Fruit fly (Drosophila melanogaster) whole organism, embryonic: ENCODE measurements around the gene CG6168.

Experiments used
- Atf-2 ChIP-seq: fragments of 200-800 bp; sonication (Bioruptor generic); optimal IDR thresholded peaks from 2 replicates; lab custom pipeline; 2016; ENCODE audit warnings: missing biosample characterization, missing genetic modification characterization
- C15 ChIP-seq: fragments of 200-800 bp; sonication (Bioruptor generic); IDR thresholded peaks from 3 replicates; pipeline ENCODE4 v1.3.6; 2022; ENCODE audit warnings: missing biosample characterization, missing genetic modification characterization
- CG1233 ChIP-seq: fragments of 200-800 bp; sonication (Bioruptor generic); optimal IDR thresholded peaks from 4 replicates; lab custom pipeline; 2018; ENCODE audit warnings: missing biosample characterization, mild to moderate bottlenecking, missing genetic modification characterization
- CG12769 ChIP-seq: fragments of 200-800 bp; sonication (Bioruptor generic); optimal IDR thresholded peaks from 2 replicates; lab custom pipeline; 2019; ENCODE audit warnings: missing biosample characterization, mild to moderate bottlenecking, missing genetic modification characterization, moderate library complexity
- CG13123 ChIP-seq: fragments of 200-800 bp; sonication (Bioruptor generic); optimal IDR thresholded peaks from 2 replicates; lab custom pipeline; 2016; ENCODE audit warnings: missing biosample characterization, missing genetic modification characterization
- CG15269 ChIP-seq: fragments of 200-800 bp; sonication (Bioruptor generic); optimal IDR thresholded peaks from 2 replicates; lab custom pipeline; 2018; ENCODE audit warnings: missing biosample characterization, mild to moderate bottlenecking, missing genetic modification characterization, moderate library complexity
- CG15479 ChIP-seq: fragments of 200-800 bp; sonication (Bioruptor generic); optimal IDR thresholded peaks from 3 replicates; lab custom pipeline; 2019; ENCODE audit warnings: missing biosample characterization, mild to moderate bottlenecking, missing genetic modification characterization, moderate library complexity
- CG17829 ChIP-seq: fragments of 200-800 bp; optimal IDR thresholded peaks from 2 replicates; lab custom pipeline; 2019; ENCODE audit warnings: missing biosample characterization, mild to moderate bottlenecking, missing genetic modification characterization, moderate library complexity
- CG18262 ChIP-seq: fragments of 200-800 bp; optimal IDR thresholded peaks from 3 replicates; lab custom pipeline; 2019; ENCODE audit warnings: missing biosample characterization, mild to moderate bottlenecking, missing genetic modification characterization, moderate library complexity
- CG1832 ChIP-seq: fragments of 200-800 bp; sonication (Bioruptor generic); optimal IDR thresholded peaks from 2 replicates; lab custom pipeline; 2017; ENCODE audit warnings: missing biosample characterization, mild to moderate bottlenecking, missing genetic modification characterization, inconsistent platforms
- CG18476 ChIP-seq: fragments of 200-800 bp; sonication (Bioruptor generic); optimal IDR thresholded peaks from 2 replicates; lab custom pipeline; 2016; ENCODE audit warnings: missing biosample characterization, mild to moderate bottlenecking, missing genetic modification characterization
- CG18599 ChIP-seq: fragments of 200-800 bp; sonication (Bioruptor generic); optimal IDR thresholded peaks from 3 replicates; lab custom pipeline; 2017; ENCODE audit warnings: missing biosample characterization, missing genetic modification characterization, mild to moderate bottlenecking, moderate library complexity, missing genetic modification reagents
- CG2120 ChIP-seq: fragments of 200-800 bp; sonication (Bioruptor generic); optimal IDR thresholded peaks from 3 replicates; lab custom pipeline; 2016; ENCODE audit warnings: missing biosample characterization, missing genetic modification characterization
- CG32772 ChIP-seq: fragments of 200-800 bp; sonication (Bioruptor generic); IDR thresholded peaks from 2 replicates; pipeline ENCODE4 v1.3.6; 2022; ENCODE audit warnings: missing biosample characterization, missing genetic modification characterization
- CG34224 ChIP-seq: fragments of 200-800 bp; sonication (Bioruptor generic); IDR thresholded peaks from 3 replicates; pipeline ENCODE4 v1.3.6; 2022; ENCODE audit warnings: missing biosample characterization, missing genetic modification characterization; ENCODE audit not compliant: partially characterized antibody
- CG7271 ChIP-seq: fragments of 200-800 bp; sonication (Bioruptor generic); optimal IDR thresholded peaks from 2 replicates; lab custom pipeline; 2018; ENCODE audit warnings: missing biosample characterization, mild to moderate bottlenecking, missing genetic modification characterization, moderate library complexity
- CG8388 ChIP-seq: fragments of 200-800 bp; sonication (Bioruptor generic); optimal IDR thresholded peaks from 2 replicates; lab custom pipeline; 2019; ENCODE audit warnings: missing biosample characterization, mild to moderate bottlenecking, missing genetic modification characterization, moderate library complexity
- CG9727 ChIP-seq: fragments of 200-800 bp; sonication (Bioruptor generic); optimal IDR thresholded peaks from 3 replicates; lab custom pipeline; 2017; ENCODE audit warnings: missing biosample characterization, mild to moderate bottlenecking, missing genetic modification characterization
- Chrac-16 ChIP-seq: fragments of 200-800 bp; sonication (Bioruptor generic); optimal IDR thresholded peaks from 3 replicates; lab custom pipeline; 2016; ENCODE audit warnings: missing biosample characterization, missing genetic modification characterization
- CoRest ChIP-seq: fragments of 200-800 bp; sonication (Bioruptor generic); optimal IDR thresholded peaks from 3 replicates; lab custom pipeline; 2018; ENCODE audit warnings: missing biosample characterization, mild to moderate bottlenecking, missing genetic modification characterization, moderate library complexity
- D ChIP-seq, 2 experiments: fragments of 200-800 bp in 1 of 2; fragments of >200 bp in 1 of 2; sonication (Bioruptor generic) in 1 of 2; optimal IDR thresholded peaks; 2 replicates in 1 of 2; 3 replicates in 1 of 2; lab custom pipeline; 2017; ENCODE audit warnings: mild to moderate bottlenecking in 1 of 2, missing biosample characterization in 1 of 2, missing genetic modification characterization in 1 of 2, missing genetic modification reagents in 1 of 2
- Dbx ChIP-seq: fragments of 200-800 bp; sonication (Bioruptor generic); IDR thresholded peaks from 3 replicates; pipeline ENCODE4 v1.3.6; 2022; ENCODE audit warnings: missing biosample characterization, missing genetic modification characterization
- Elba2 ChIP-seq: fragments of 200-800 bp; sonication (Bioruptor generic); optimal IDR thresholded peaks from 3 replicates; lab custom pipeline; 2016; ENCODE audit warnings: missing biosample characterization, missing genetic modification characterization
- Gug ChIP-seq: fragments of 200-800 bp; sonication (Bioruptor generic); IDR thresholded peaks from 4 replicates; pipeline ENCODE4 v1.3.6; 2022; ENCODE audit warnings: missing biosample characterization, missing genetic modification characterization
- HLHmδ ChIP-seq: fragments of 200-800 bp; sonication (Bioruptor generic); optimal IDR thresholded peaks from 2 replicates; lab custom pipeline; 2018; ENCODE audit warnings: missing biosample characterization, mild to moderate bottlenecking, missing genetic modification characterization, moderate library complexity
- Hand ChIP-seq: fragments of 200-800 bp; sonication (Bioruptor generic); optimal IDR thresholded peaks from 2 replicates; lab custom pipeline; 2017; ENCODE audit warnings: mild to moderate bottlenecking, missing biosample characterization, missing genetic modification reagents, missing genetic modification characterization
- Hr51 ChIP-seq, 2 experiments: fragments of 200-800 bp; sonication (Bioruptor generic); optimal IDR thresholded peaks; 2 replicates in 1 of 2; 3 replicates in 1 of 2; lab custom pipeline; 2016 to 2018; ENCODE audit warnings: missing biosample characterization in 2 of 2, missing genetic modification characterization in 2 of 2, mild to moderate bottlenecking in 1 of 2, moderate library complexity in 1 of 2
- Xrp1 ChIP-seq: fragments of 200-800 bp; sonication (Bioruptor generic); IDR thresholded peaks from 2 replicates; pipeline ENCODE4 v1.3.6; 2022; ENCODE audit warnings: missing biosample characterization, missing genetic modification characterization
- ato ChIP-seq: fragments of 200-800 bp; sonication (Bioruptor generic); IDR thresholded peaks from 2 replicates; pipeline ENCODE4 v1.3.6; 2022; ENCODE audit warnings: missing biosample characterization, missing genetic modification characterization; ENCODE audit not compliant: partially characterized antibody
- chinmo ChIP-seq: fragments of 200-800 bp; sonication (Bioruptor generic); IDR thresholded peaks from 4 replicates; pipeline ENCODE4 v1.3.6; 2022; ENCODE audit warnings: missing biosample characterization, missing genetic modification characterization; ENCODE audit not compliant: partially characterized antibody
- corto ChIP-seq: fragments of 200-800 bp; sonication (Bioruptor generic); optimal IDR thresholded peaks from 2 replicates; lab custom pipeline; 2016; ENCODE audit warnings: missing biosample characterization, mild to moderate bottlenecking, missing genetic modification characterization, moderate library complexity
- crol ChIP-seq: fragments of 200-800 bp; sonication (Bioruptor generic); IDR thresholded peaks from 2 replicates; pipeline ENCODE4 v1.3.6; 2022; ENCODE audit warnings: missing biosample characterization, missing genetic modification characterization
- dm ChIP-seq: fragments of 200-800 bp; sonication (Bioruptor generic); optimal IDR thresholded peaks from 3 replicates; lab custom pipeline; 2016; ENCODE audit warnings: missing biosample characterization, missing genetic modification characterization
- dysf ChIP-seq: fragments of 200-800 bp; sonication (Bioruptor generic); IDR thresholded peaks from 3 replicates; pipeline ENCODE4 v1.3.6; 2022; ENCODE audit warnings: missing biosample characterization, missing genetic modification characterization
- fru ChIP-seq: fragments of >200 bp; optimal IDR thresholded peaks from 2 replicates; lab custom pipeline; 2017
- grau ChIP-seq: fragments of 200-800 bp; optimal IDR thresholded peaks from 3 replicates; lab custom pipeline; 2019; ENCODE audit warnings: missing biosample characterization, mild to moderate bottlenecking, missing genetic modification characterization, moderate library complexity
- ham ChIP-seq: fragments of 200-800 bp; sonication (Bioruptor generic); IDR thresholded peaks from 2 replicates; pipeline ENCODE4 v1.3.6; 2022; ENCODE audit warnings: missing biosample characterization, missing genetic modification characterization
- ind ChIP-seq: fragments of 200-800 bp; sonication (Bioruptor generic); optimal IDR thresholded peaks from 3 replicates; lab custom pipeline; 2016; ENCODE audit warnings: missing biosample characterization, missing genetic modification characterization
- prd ChIP-seq, 3 experiments: fragments of >200 bp in 2 of 3; fragments of 200-800 bp in 1 of 3; sonication (Bioruptor generic) in 1 of 3; optimal IDR thresholded peaks in 2 of 3; IDR thresholded peaks in 1 of 3; 2 replicates in 2 of 3; 3 replicates in 1 of 3; pipeline versions ENCODE4 v1.3.6 to Lab custom; 2017 to 2022; ENCODE audit warnings: missing biosample characterization in 1 of 3, missing genetic modification characterization in 1 of 3
- sc ChIP-seq, 3 experiments: fragments of >200 bp in 2 of 3; fragments of 200-800 bp in 1 of 3; sonication (Bioruptor generic) in 1 of 3; optimal IDR thresholded peaks; 2 replicates in 2 of 3; 3 replicates in 1 of 3; lab custom pipeline; 2017; ENCODE audit warnings: mild to moderate bottlenecking in 1 of 3, missing biosample characterization in 1 of 3, missing genetic modification characterization in 1 of 3, missing genetic modification reagents in 1 of 3
- schlank ChIP-seq: fragments of 200-800 bp; sonication (Bioruptor generic); optimal IDR thresholded peaks from 2 replicates; lab custom pipeline; 2018; ENCODE audit warnings: missing biosample characterization, mild to moderate bottlenecking, missing genetic modification characterization
- sim ChIP-seq: fragments of 200-800 bp; sonication (Bioruptor generic); IDR thresholded peaks from 2 replicates; pipeline ENCODE4 v1.3.6; 2022; ENCODE audit warnings: missing biosample characterization, missing genetic modification characterization
- so ChIP-seq: fragments of 200-800 bp; sonication (Bioruptor generic); IDR thresholded peaks from 3 replicates; pipeline ENCODE4 v1.3.6; 2022; ENCODE audit warnings: missing biosample characterization, missing genetic modification characterization
- tna ChIP-seq: fragments of 200-800 bp; sonication (Bioruptor generic); IDR thresholded peaks from 2 replicates; pipeline ENCODE4 v1.3.6; 2022; ENCODE audit warnings: missing biosample characterization, missing genetic modification characterization; ENCODE audit not compliant: partially characterized antibody
- ttk ChIP-seq: fragments of 200-800 bp; sonication (Bioruptor generic); IDR thresholded peaks from 2 replicates; pipeline ENCODE4 v2.1.2; 2022; ENCODE audit warnings: missing biosample characterization, missing genetic modification characterization
- unc-4 ChIP-seq: fragments of 200-800 bp; sonication (Bioruptor generic); IDR thresholded peaks from 2 replicates; pipeline ENCODE4 v1.3.6; 2022; ENCODE audit warnings: missing biosample characterization, missing genetic modification characterization; ENCODE audit not compliant: partially characterized antibody

CG6168 gene

dm6 chr3L:11328015-11328680 lies 6.6 kb upstream of the CG6168 start (continued):
- no peak for TF ChIP-seq C15 (GFP tag; lab: Robert Waterston, UW)
- TF ChIP-seq crol (GFP tag; lab: Robert Waterston, UW), result peak; percentile 74
- 0 out of 2 replicates have a peak, but pooled peaks have one; percentile 45 for TF ChIP-seq CG32772 (GFP tag; lab: Robert Waterston, UW)
- TF ChIP-seq Chrac-16, result no peak
- TF ChIP-seq CG13123, result no peak
- no peak for TF ChIP-seq ham (GFP tag; lab: Robert Waterston, UW)
- peak; percentile 25; the same call in 1 of the 2 replicates for TF ChIP-seq ttk (GFP tag; lab: Robert Waterston, UW)
- TF ChIP-seq CG1233 (GFP tag; lab: Kevin White, UChicago), result peak; percentile 9
- no peak for TF ChIP-seq ato (GFP tag; lab: Robert Waterston, UW)
- peak; percentile 0 for TF ChIP-seq CG17829 (tag; lab: Kevin White, UChicago)
- TF ChIP-seq Elba2, result no peak
- peak; percentile 39 for TF ChIP-seq ind (GFP tag; lab: Kevin White, UChicago)
- TF ChIP-seq CoRest (tag; lab: Kevin White, UChicago), result peak; percentile 58
- TF ChIP-seq dysf (GFP tag; lab: Robert Waterston, UW), result peak; percentile 54; the same call in 2 of the 3 replicates
- TF ChIP-seq dm, result no peak
- TF ChIP-seq prd (optimal IDR thresholded peaks at IDR 0.05; lab: Kevin White, UChicago), result no peak
- TF ChIP-seq prd (GFP tag; IDR thresholded peaks at IDR 0.05; lab: Robert Waterston, UW), result peak; percentile 68
- TF ChIP-seq CG9727 (GFP tag; lab: Kevin White, UChicago), result peak; percentile 36
- TF ChIP-seq tna, result no peak
- 0 out of 3 replicates have a peak, but pooled peaks have one; percentile 32 for TF ChIP-seq Dbx (GFP tag; lab: Robert Waterston, UW)
- no peak for TF ChIP-seq HLHmδ (GFP tag; lab: Kevin White, UChicago)
- no peak for TF ChIP-seq CG8388 (GFP tag; lab: Kevin White, UChicago)
- peak; percentile 18 for TF ChIP-seq CG18599 (GFP tag; lab: Kevin White, UChicago)
- TF ChIP-seq CG34224 (GFP tag; lab: Robert Waterston, UW), result no peak
- TF ChIP-seq corto (GFP tag; lab: Kevin White, UChicago), result no peak
- 0 out of 4 replicates have a peak, but pooled peaks have one; percentile 7 for TF ChIP-seq Gug
- TF ChIP-seq CG7271 (tag; lab: Kevin White, UChicago), result no peak
- TF ChIP-seq chinmo (GFP tag; lab: Robert Waterston, UW), result peak; percentile 88; the same call in 2 of the 4 replicates
- peak; percentile 48; the same call in 1 of the 2 replicates for TF ChIP-seq Xrp1
- TF ChIP-seq sc (optimal IDR thresholded peaks at IDR 0.05; lab: Kevin White, UChicago), result no peak
- peak; percentile 12 for TF ChIP-seq sc (GFP tag; optimal IDR thresholded peaks at IDR 0.05; lab: Kevin White, UChicago)
- TF ChIP-seq CG18262 (tag; lab: Kevin White, UChicago), result peak; percentile 75
- TF ChIP-seq Hr51 (GFP tag; optimal IDR thresholded peaks at IDR 0.05; lab: Kevin White, UChicago), result peak in 1 of 2 experiments; percentile 53
- peak; percentile 33 for TF ChIP-seq CG18476 (GFP tag; lab: Kevin White, UChicago)
- TF ChIP-seq so, result 0 out of 3 replicates have a peak, but pooled peaks have one; percentile 33
- TF ChIP-seq grau, result peak; percentile 33
- no peak for TF ChIP-seq unc-4 (GFP tag; lab: Robert Waterston, UW)
- 0 out of 2 replicates have a peak, but pooled peaks have one; percentile 21 for TF ChIP-seq sim
- no peak for TF ChIP-seq fru
- TF ChIP-seq Atf-2 (GFP tag; lab: Kevin White, UChicago), result no peak
- no peak for TF ChIP-seq CG15479 (GFP tag; lab: Kevin White, UChicago)
- TF ChIP-seq Hand (GFP tag; lab: Kevin White, UChicago), result no peak
- TF ChIP-seq CG15269, result peak; percentile 43
- TF ChIP-seq CG1832 (GFP tag; lab: Kevin White, UChicago), result no peak
- TF ChIP-seq D (optimal IDR thresholded peaks at IDR 0.05; lab: Kevin White, UChicago), result no peak
- TF ChIP-seq D (GFP tag; optimal IDR thresholded peaks at IDR 0.05; lab: Kevin White, UChicago), result peak; percentile 59
- TF ChIP-seq CG12769 (tag; lab: Kevin White, UChicago), result peak; percentile 84
- no peak for TF ChIP-seq schlank (tag; lab: Kevin White, UChicago)
- peak; percentile 10 for TF ChIP-seq CG2120 (GFP tag; lab: Kevin White, UChicago)
